Fruit fly (Drosophila melanogaster) whole organism, embryonic: ENCODE data around the gene Rad17.

Source experiments
- Atf6 ChIP-seq: fragments of 200-800 bp; sonication (Bioruptor generic); IDR thresholded peaks from 2 replicates; pipeline ENCODE4 v1.3.6; 2022; ENCODE audit warnings: missing biosample characterization, missing genetic modification characterization
- B-H1 ChIP-seq: fragments of 200-800 bp; sonication (Bioruptor generic); IDR thresholded peaks from 3 replicates; pipeline ENCODE4 v1.3.6; 2022; ENCODE audit warnings: missing biosample characterization, missing genetic modification characterization
- Blimp-1 ChIP-seq: fragments of 200-800 bp; sonication (Bioruptor generic); optimal IDR thresholded peaks from 3 replicates; lab custom pipeline; 2018; ENCODE audit warnings: missing biosample characterization, missing genetic modification characterization, mild to moderate bottlenecking, moderate library complexity, missing genetic modification reagents
- CG10959 ChIP-seq: fragments of 200-800 bp; sonication (Bioruptor generic); IDR thresholded peaks from 2 replicates; pipeline ENCODE4 v1.3.6; 2022; ENCODE audit warnings: missing biosample characterization, missing genetic modification characterization
- CG12219 ChIP-seq: fragments of 200-800 bp; sonication (Bioruptor generic); optimal IDR thresholded peaks from 3 replicates; lab custom pipeline; 2018; ENCODE audit warnings: missing biosample characterization, mild to moderate bottlenecking, missing genetic modification characterization
- CG12744 ChIP-seq: fragments of 200-800 bp; sonication (Bioruptor generic); optimal IDR thresholded peaks from 2 replicates; lab custom pipeline; 2016; ENCODE audit warnings: missing biosample characterization, missing genetic modification characterization
- CG13123 ChIP-seq: fragments of 200-800 bp; sonication (Bioruptor generic); optimal IDR thresholded peaks from 2 replicates; lab custom pipeline; 2016; ENCODE audit warnings: missing biosample characterization, missing genetic modification characterization
- CG18599 ChIP-seq: fragments of 200-800 bp; sonication (Bioruptor generic); optimal IDR thresholded peaks from 3 replicates; lab custom pipeline; 2017; ENCODE audit warnings: missing biosample characterization, missing genetic modification characterization, mild to moderate bottlenecking, moderate library complexity, missing genetic modification reagents
- CG2129 ChIP-seq: fragments of 200-800 bp; sonication (Bioruptor generic); IDR thresholded peaks from 2 replicates; pipeline ENCODE4 v1.3.6; 2022; ENCODE audit warnings: missing biosample characterization, missing genetic modification characterization; ENCODE audit not compliant: partially characterized antibody
- CG2678 ChIP-seq: fragments of 200-800 bp; sonication (Bioruptor generic); optimal IDR thresholded peaks from 3 replicates; lab custom pipeline; 2019; ENCODE audit warnings: missing biosample characterization, mild to moderate bottlenecking, missing genetic modification characterization, moderate library complexity
- CG30020 ChIP-seq: fragments of 200-800 bp; optimal IDR thresholded peaks from 2 replicates; lab custom pipeline; 2019; ENCODE audit warnings: missing biosample characterization, mild to moderate bottlenecking, missing genetic modification characterization, moderate library complexity
- CG31441 ChIP-seq: fragments of 200-800 bp; sonication (Bioruptor generic); IDR thresholded peaks from 2 replicates; pipeline ENCODE4 v1.3.6; 2022; ENCODE audit warnings: missing biosample characterization, missing genetic modification characterization
- CG3281 ChIP-seq: fragments of 200-800 bp; sonication (Bioruptor generic); optimal IDR thresholded peaks from 3 replicates; lab custom pipeline; 2017; ENCODE audit warnings: missing biosample characterization, mild to moderate bottlenecking, missing genetic modification characterization
- CG33557 ChIP-seq: fragments of 200-800 bp; sonication (Bioruptor generic); optimal IDR thresholded peaks from 2 replicates; lab custom pipeline; 2019; ENCODE audit warnings: missing biosample characterization, mild to moderate bottlenecking, missing genetic modification characterization, moderate library complexity
- CG3726 ChIP-seq: fragments of 200-800 bp; sonication (Bioruptor generic); IDR thresholded peaks from 3 replicates; pipeline ENCODE4, ENCODE4 v1.3.6; 2022; ENCODE audit warnings: missing biosample characterization, missing genetic modification characterization
- CG4707 ChIP-seq: fragments of 200-800 bp; sonication (Bioruptor generic); optimal IDR thresholded peaks from 2 replicates; lab custom pipeline; 2018; ENCODE audit warnings: missing biosample characterization, mild to moderate bottlenecking, missing genetic modification characterization, moderate library complexity
- CG4820 ChIP-seq: fragments of 200-800 bp; sonication (Bioruptor generic); optimal IDR thresholded peaks from 3 replicates; lab custom pipeline; 2016; ENCODE audit warnings: missing biosample characterization, missing genetic modification characterization
- CG6254 ChIP-seq: fragments of 200-800 bp; sonication (Bioruptor generic); optimal IDR thresholded peaks from 3 replicates; lab custom pipeline; 2017; ENCODE audit warnings: mild to moderate bottlenecking, missing biosample characterization, missing genetic modification reagents, missing genetic modification characterization
- CG6683 ChIP-seq: fragments of 200-800 bp; sonication (Bioruptor generic); optimal IDR thresholded peaks from 2 replicates; lab custom pipeline; 2017; ENCODE audit warnings: missing biosample characterization, mild to moderate bottlenecking, missing genetic modification characterization, missing genetic modification reagents
- CG8290 ChIP-seq, 3 experiments: fragments of 200-800 bp; sonication (Bioruptor generic); optimal IDR thresholded peaks; 2 replicates each; lab custom pipeline; 2016 to 2019; ENCODE audit warnings: missing biosample characterization in 3 of 3, missing genetic modification characterization in 3 of 3, mild to moderate bottlenecking in 2 of 3, moderate library complexity in 1 of 3
- CG9817 ChIP-seq: fragments of 200-800 bp; sonication (Bioruptor generic); optimal IDR thresholded peaks from 2 replicates; lab custom pipeline; 2018; ENCODE audit warnings: missing biosample characterization, mild to moderate bottlenecking, missing genetic modification characterization, moderate library complexity
- Dip3 ChIP-seq: fragments of 200-800 bp; sonication (Bioruptor generic); optimal IDR thresholded peaks from 3 replicates; lab custom pipeline; 2016; ENCODE audit warnings: missing biosample characterization, missing genetic modification characterization
- Dref ChIP-seq: fragments of 200-800 bp; sonication (Bioruptor generic); IDR thresholded peaks from 2 replicates; pipeline ENCODE4 v1.3.6; 2022; ENCODE audit warnings: missing biosample characterization, missing genetic modification characterization
- Ets65A ChIP-seq: fragments of 200-800 bp; sonication (Bioruptor generic); peaks from one replicate; lab custom pipeline; 2016; ENCODE audit warnings: missing biosample characterization, missing genetic modification characterization
- H15 ChIP-seq: fragments of 200-800 bp; sonication (Bioruptor generic); IDR thresholded peaks from 3 replicates; pipeline ENCODE4 v1.3.6; 2022; ENCODE audit warnings: missing biosample characterization, missing genetic modification characterization
- HLH3B ChIP-seq: fragments of 200-800 bp; sonication (Bioruptor generic); IDR thresholded peaks from 2 replicates; pipeline ENCODE4 v1.3.6; 2022; ENCODE audit warnings: missing biosample characterization, missing genetic modification characterization
- HLHmδ ChIP-seq: fragments of 200-800 bp; sonication (Bioruptor generic); optimal IDR thresholded peaks from 2 replicates; lab custom pipeline; 2018; ENCODE audit warnings: missing biosample characterization, mild to moderate bottlenecking, missing genetic modification characterization, moderate library complexity
- HmgD ChIP-seq: fragments of 200-800 bp; sonication (Bioruptor generic); optimal IDR thresholded peaks from 3 replicates; lab custom pipeline; 2016; ENCODE audit warnings: missing biosample characterization, missing genetic modification characterization
- HmgZ ChIP-seq: fragments of 200-800 bp; sonication (Bioruptor generic); optimal IDR thresholded peaks from 2 replicates; lab custom pipeline; 2018; ENCODE audit warnings: missing biosample characterization, mild to moderate bottlenecking, missing genetic modification characterization
- Lhr ChIP-seq: fragments of 200-800 bp; sonication (Bioruptor generic); optimal IDR thresholded peaks from 3 replicates; lab custom pipeline; 2017; ENCODE audit warnings: mild to moderate bottlenecking, missing biosample characterization, missing genetic modification reagents, missing genetic modification characterization
- Nf-YC ChIP-seq: fragments of 200-800 bp; optimal IDR thresholded peaks from 3 replicates; lab custom pipeline; 2019; ENCODE audit warnings: missing biosample characterization, mild to moderate bottlenecking, missing genetic modification characterization, moderate library complexity
- Sin3A ChIP-seq: fragments of >200 bp; optimal IDR thresholded peaks from 2 replicates; lab custom pipeline; 2018
- Sry-δ ChIP-seq: fragments of 200-800 bp; sonication (Bioruptor generic); optimal IDR thresholded peaks from 2 replicates; lab custom pipeline; 2016; ENCODE audit warnings: missing biosample characterization, missing genetic modification characterization
- ap ChIP-seq: fragments of 200-800 bp; sonication (Bioruptor generic); IDR thresholded peaks from 2 replicates; pipeline ENCODE4 v1.3.6; 2022; ENCODE audit warnings: missing biosample characterization, missing genetic modification characterization
- ara ChIP-seq: fragments of 200-800 bp; sonication (Bioruptor generic); IDR thresholded peaks from 2 replicates; pipeline ENCODE4 v1.3.6; 2022; ENCODE audit warnings: missing biosample characterization, missing genetic modification characterization
- bsh ChIP-seq, 2 experiments: fragments of 200-800 bp; sonication (Bioruptor generic); optimal IDR thresholded peaks; 2 replicates each; lab custom pipeline; 2017 to 2018; ENCODE audit warnings: mild to moderate bottlenecking in 2 of 2, missing biosample characterization in 2 of 2, missing genetic modification characterization in 2 of 2, moderate library complexity in 1 of 2
- chif ChIP-seq, 2 experiments: fragments of 200-800 bp; sonication (Bioruptor generic); optimal IDR thresholded peaks; 3 replicates each; lab custom pipeline; 2016; ENCODE audit warnings: missing biosample characterization in 2 of 2, missing genetic modification characterization in 2 of 2
- dpn ChIP-seq, 2 experiments: fragments of 200-800 bp; sonication (Bioruptor generic); optimal IDR thresholded peaks; 3 replicates each; lab custom pipeline; 2016; ENCODE audit warnings: missing biosample characterization in 2 of 2, missing genetic modification characterization in 2 of 2
- ems ChIP-seq: fragments of 200-800 bp; sonication (Bioruptor generic); optimal IDR thresholded peaks from 3 replicates; lab custom pipeline; 2016; ENCODE audit warnings: missing biosample characterization, missing genetic modification characterization
- h ChIP-seq: fragments of >200 bp; optimal IDR thresholded peaks from 2 replicates; lab custom pipeline; 2017
- hb ChIP-seq: fragments of 200-800 bp; sonication (Bioruptor generic); IDR thresholded peaks from 3 replicates; pipeline ENCODE4 v1.3.6; 2022; ENCODE audit warnings: missing biosample characterization, missing genetic modification characterization; ENCODE audit not compliant: partially characterized antibody
- odd ChIP-seq: fragments of 200-800 bp; sonication (Bioruptor generic); optimal IDR thresholded peaks from 2 replicates; lab custom pipeline; 2017; ENCODE audit warnings: missing biosample characterization, mild to moderate bottlenecking, missing genetic modification characterization
- p53 ChIP-seq: fragments of 200-800 bp; sonication (Bioruptor generic); optimal IDR thresholded peaks from 2 replicates; lab custom pipeline; 2016; ENCODE audit warnings: missing biosample characterization, missing genetic modification characterization
- pfk ChIP-seq: fragments of 200-800 bp; sonication (Bioruptor generic); optimal IDR thresholded peaks from 2 replicates; lab custom pipeline; 2018; ENCODE audit warnings: missing biosample characterization, mild to moderate bottlenecking, missing genetic modification characterization, moderate library complexity
- ro ChIP-seq: fragments of 200-800 bp; sonication (Bioruptor generic); IDR thresholded peaks from 2 replicates; pipeline ENCODE4 v1.3.6; 2022; ENCODE audit warnings: missing biosample characterization, missing genetic modification characterization
- row ChIP-seq: fragments of 200-800 bp; sonication (Bioruptor generic); IDR thresholded peaks from 3 replicates; pipeline ENCODE4 v1.3.6; 2022; ENCODE audit warnings: missing biosample characterization, missing genetic modification characterization
- sd ChIP-seq: fragments of 200-800 bp; sonication (Bioruptor generic); optimal IDR thresholded peaks from 3 replicates; lab custom pipeline; 2018; ENCODE audit warnings: missing biosample characterization, mild to moderate bottlenecking, missing genetic modification characterization, moderate library complexity
- sima ChIP-seq: fragments of 200-800 bp; sonication (Bioruptor generic); optimal IDR thresholded peaks from 2 replicates; lab custom pipeline; 2016; ENCODE audit warnings: missing biosample characterization, missing genetic modification characterization
- sr ChIP-seq: fragments of 200-800 bp; sonication (Bioruptor generic); IDR thresholded peaks from 3 replicates; pipeline ENCODE4 v1.3.6; 2022; ENCODE audit warnings: missing biosample characterization, missing genetic modification characterization
- tgo ChIP-seq: fragments of 200-800 bp; sonication (Bioruptor generic); IDR thresholded peaks from 3 replicates; pipeline ENCODE4 v1.3.6; 2022; ENCODE audit warnings: missing biosample characterization, missing genetic modification characterization
- tup ChIP-seq: fragments of 200-800 bp; sonication (Bioruptor generic); optimal IDR thresholded peaks from 2 replicates; lab custom pipeline; 2016; ENCODE audit warnings: missing biosample characterization, mild to moderate bottlenecking, missing genetic modification characterization, moderate library complexity

The Rad17 gene

dm6 chr3R:14674762-14675161, 11.8 kb upstream of the Rad17 start (continued):
- no peak for TF ChIP-seq Nf-YC (tag; lab: Kevin White, UChicago)
- peak; percentile 21 for TF ChIP-seq CG13123
- TF ChIP-seq CG4820, result peak; percentile 70
- peak; percentile 55 to 80 for TF ChIP-seq chif (GFP tag; optimal IDR thresholded peaks at IDR 0.05; lab: Kevin White, UChicago)
- TF ChIP-seq pfk (GFP tag; lab: Kevin White, UChicago), result no peak
- no peak for TF ChIP-seq sd (tag; lab: Kevin White, UChicago)
- TF ChIP-seq Ets65A (GFP tag; lab: Kevin White, UChicago), result peak; percentile 80
- TF ChIP-seq bsh (GFP tag; optimal IDR thresholded peaks at IDR 0.05; lab: Kevin White, UChicago), result peak in 1 of 2 experiments; percentile 76
- no peak for TF ChIP-seq Sin3A (lab: Kevin White, UChicago)
- TF ChIP-seq Dip3 (GFP tag; lab: Kevin White, UChicago), result no peak
- TF ChIP-seq ro (GFP tag; lab: Robert Waterston, UW), result peak; percentile 63; the same call in 1 of the 2 replicates
- peak; percentile 46 for TF ChIP-seq CG6254 (GFP tag; lab: Kevin White, UChicago)
- no peak for TF ChIP-seq CG9817
- peak; percentile 55; the same call in 1 of the 3 replicates for TF ChIP-seq H15 (GFP tag; lab: Robert Waterston, UW)
- TF ChIP-seq CG12219, result no peak
- no peak for TF ChIP-seq hb (GFP tag; lab: Robert Waterston, UW)
- peak; percentile 12 for TF ChIP-seq Lhr (GFP tag; lab: Kevin White, UChicago)
- TF ChIP-seq p53 (GFP tag; lab: Kevin White, UChicago), result no peak
- peak; percentile 14 for TF ChIP-seq tup (GFP tag; lab: Kevin White, UChicago)
- no peak for TF ChIP-seq CG2129 (GFP tag; lab: Robert Waterston, UW)
- 0 out of 3 replicates have a peak, but pooled peaks have one; percentile 67 for TF ChIP-seq CG3726 (GFP tag; lab: Robert Waterston, UW)
- TF ChIP-seq Atf6 (GFP tag; lab: Robert Waterston, UW), result no peak
- TF ChIP-seq CG3281 (GFP tag; lab: Kevin White, UChicago), result no peak
- TF ChIP-seq CG6683, result no peak
- TF ChIP-seq tgo (GFP tag; lab: Robert Waterston, UW), result peak; percentile 68
- TF ChIP-seq sr, result 0 out of 3 replicates have a peak, but pooled peaks have one; percentile 17
- TF ChIP-seq CG4707 (GFP tag; lab: Kevin White, UChicago), result no peak
- no peak for TF ChIP-seq Dref
- TF ChIP-seq HLHmδ (GFP tag; lab: Kevin White, UChicago), result peak; percentile 12
- peak; percentile 86 for TF ChIP-seq CG31441 (GFP tag; lab: Robert Waterston, UW)
- TF ChIP-seq HLH3B (GFP tag; lab: Robert Waterston, UW), result peak; percentile 40; the same call in 1 of the 2 replicates
- no peak for TF ChIP-seq HmgZ (tag; lab: Kevin White, UChicago)
- TF ChIP-seq sima (GFP tag; lab: Kevin White, UChicago), result no peak
- peak; percentile 25 for TF ChIP-seq CG18599
- peak; percentile 20 for TF ChIP-seq CG12744 (GFP tag; lab: Kevin White, UChicago)
- TF ChIP-seq HmgD (GFP tag; lab: Kevin White, UChicago), result no peak
- TF ChIP-seq CG33557 (GFP tag; lab: Kevin White, UChicago), result peak; percentile 66
- TF ChIP-seq CG30020, result no peak
- TF ChIP-seq B-H1 (GFP tag; lab: Robert Waterston, UW), result peak; percentile 38; the same call in 1 of the 3 replicates
- 0 out of 2 replicates have a peak, but pooled peaks have one; percentile 17 for TF ChIP-seq ap (GFP tag; lab: Robert Waterston, UW)
- TF ChIP-seq CG10959 (GFP tag; lab: Robert Waterston, UW), result peak; percentile 91
- TF ChIP-seq ara (GFP tag; lab: Robert Waterston, UW), result peak; percentile 64
- TF ChIP-seq h (lab: Kevin White, UChicago), result no peak
- TF ChIP-seq CG2678 (tag; lab: Kevin White, UChicago), result peak; percentile 63
- peak; percentile 38 to 51 for TF ChIP-seq dpn (GFP tag; optimal IDR thresholded peaks at IDR 0.05; lab: Kevin White, UChicago)
- TF ChIP-seq Blimp-1, result peak; percentile 68
- TF ChIP-seq CG8290 (GFP tag; optimal IDR thresholded peaks at IDR 0.05; lab: Kevin White, UChicago), result peak; percentile 30
- no peak for TF ChIP-seq CG8290 (tag; optimal IDR thresholded peaks at IDR 0.05; lab: Kevin White, UChicago)
- no peak for TF ChIP-seq ems (GFP tag; lab: Kevin White, UChicago)
- peak; percentile 14 for TF ChIP-seq Sry-δ (GFP tag; lab: Kevin White, UChicago)
- TF ChIP-seq odd (GFP tag; lab: Kevin White, UChicago), result peak; percentile 14
- TF ChIP-seq row (GFP tag; lab: Robert Waterston, UW), result peak; percentile 68
